Worm (Caenorhabditis elegans) whole organism, L3 larva: ENCODE measurements around the gene mdt-30.

Source experiments
- R02D3.7 ChIP-seq: fragments of 150-350 bp; optimal IDR thresholded peaks from 2 replicates; lab custom pipeline; 2014; ENCODE audit warnings: missing biosample characterization, missing genetic modification characterization
- ZK546.5 ChIP-seq: sonication (generic microtip); optimal IDR thresholded peaks from 2 replicates; lab custom pipeline; 2017; ENCODE audit warnings: missing biosample characterization, missing genetic modification characterization
- ama-1 ChIP-seq: fragments of 150-350 bp; optimal IDR thresholded peaks from 2 replicates; lab custom pipeline; 2018
- ceh-28 ChIP-seq: fragments of 150-350 bp; optimal IDR thresholded peaks from 2 replicates; lab custom pipeline; 2014; ENCODE audit warnings: missing biosample characterization, missing genetic modification reagents, missing genetic modification characterization
- ceh-82 ChIP-seq: fragments of 150-350 bp; optimal IDR thresholded peaks from 2 replicates; lab custom pipeline; 2014; ENCODE audit warnings: missing biosample characterization, missing genetic modification characterization
- ceh-9 ChIP-seq: sonication (generic microtip); optimal IDR thresholded peaks from 2 replicates; lab custom pipeline; 2018; ENCODE audit warnings: missing biosample characterization, missing genetic modification characterization
- daf-12 ChIP-seq: fragments of 150-350 bp; optimal IDR thresholded peaks from 2 replicates; lab custom pipeline; 2014; ENCODE audit warnings: missing biosample characterization, missing genetic modification reagents, missing genetic modification characterization
- egl-27 ChIP-seq: sonication (generic microtip); optimal IDR thresholded peaks from 4 replicates; lab custom pipeline; 2017; ENCODE audit warnings: missing biosample characterization, missing genetic modification reagents, missing genetic modification characterization
- elt-2 ChIP-seq: sonication (generic microtip); optimal IDR thresholded peaks from 2 replicates; lab custom pipeline; 2016; ENCODE audit warnings: missing genetic modification reagents, mild to moderate bottlenecking, missing genetic modification characterization, missing compliant biosample characterization
- elt-3 ChIP-seq, 3 experiments: fragments of 150-350 bp in 1 of 3; sonication (generic microtip) in 2 of 3; optimal IDR thresholded peaks; 2 replicates in 2 of 3; 4 replicates in 1 of 3; lab custom pipeline; 2014 to 2017; ENCODE audit warnings: missing biosample characterization in 3 of 3, missing genetic modification characterization in 3 of 3
- fkh-10 ChIP-seq: sonication (generic microtip); optimal IDR thresholded peaks from 2 replicates; lab custom pipeline; 2017; ENCODE audit warnings: missing biosample characterization, missing genetic modification reagents, missing genetic modification characterization
- fkh-2 ChIP-seq: fragments of 150-350 bp; optimal IDR thresholded peaks from 2 replicates; lab custom pipeline; 2014; ENCODE audit warnings: missing biosample characterization, missing genetic modification reagents, missing genetic modification characterization
- hmg-11 ChIP-seq: sonication (generic microtip); optimal IDR thresholded peaks from 2 replicates; lab custom pipeline; 2016; ENCODE audit warnings: missing genetic modification characterization, missing compliant biosample characterization
- lin-15B ChIP-seq: fragments of 150-350 bp; optimal IDR thresholded peaks from 2 replicates; lab custom pipeline; 2014; ENCODE audit warnings: missing biosample characterization, missing genetic modification characterization
- lin-39 ChIP-seq: fragments of 150-350 bp; optimal IDR thresholded peaks from 2 replicates; lab custom pipeline; 2018; ENCODE audit warnings: missing biosample characterization, missing genetic modification reagents, missing genetic modification characterization
- mdl-1 ChIP-seq: fragments of 150-350 bp; optimal IDR thresholded peaks from 2 replicates; lab custom pipeline; 2014; ENCODE audit warnings: missing biosample characterization, missing genetic modification characterization
- mml-1 ChIP-seq: fragments of 150-350 bp; sonication (generic microtip); optimal IDR thresholded peaks from 3 replicates; lab custom pipeline; 2014; ENCODE audit warnings: missing biosample characterization, missing genetic modification characterization
- nfya-1 ChIP-seq: sonication (generic microtip); optimal IDR thresholded peaks from 2 replicates; lab custom pipeline; 2017; ENCODE audit warnings: missing genetic modification characterization, mild to moderate bottlenecking, missing compliant biosample characterization, antibody characterized with exemption, moderate library complexity; ENCODE audit not compliant: insufficient read depth
- nhr-11 ChIP-seq: fragments of 150-350 bp; optimal IDR thresholded peaks from 2 replicates; lab custom pipeline; 2014; ENCODE audit warnings: missing biosample characterization, missing genetic modification characterization
- nhr-23 ChIP-seq: fragments of 150-350 bp; optimal IDR thresholded peaks from 2 replicates; lab custom pipeline; 2014; ENCODE audit warnings: missing biosample characterization, missing genetic modification reagents, missing genetic modification characterization
- nhr-237 ChIP-seq: fragments of 150-350 bp; optimal IDR thresholded peaks from 2 replicates; lab custom pipeline; 2014; ENCODE audit warnings: missing biosample characterization, missing genetic modification characterization
- nhr-28 ChIP-seq: fragments of 150-350 bp; optimal IDR thresholded peaks from 2 replicates; lab custom pipeline; 2014; ENCODE audit warnings: missing biosample characterization, missing genetic modification characterization
- nhr-43 ChIP-seq: sonication (generic microtip); optimal IDR thresholded peaks from 2 replicates; lab custom pipeline; 2016; ENCODE audit warnings: mild to moderate bottlenecking, missing genetic modification characterization, missing compliant biosample characterization; ENCODE audit not compliant: poor library complexity, severe bottlenecking
- nhr-67 ChIP-seq: fragments of 150-350 bp; optimal IDR thresholded peaks from 2 replicates; lab custom pipeline; 2014; ENCODE audit warnings: missing biosample characterization, missing genetic modification characterization
- nhr-76 ChIP-seq: fragments of 150-350 bp; sonication (generic microtip); optimal IDR thresholded peaks from 5 replicates; lab custom pipeline; 2014; ENCODE audit warnings: missing biosample characterization, missing genetic modification characterization
- nhr-77 ChIP-seq: fragments of 150-350 bp; optimal IDR thresholded peaks from 2 replicates; lab custom pipeline; 2014; ENCODE audit warnings: missing biosample characterization, missing genetic modification characterization
- pha-4 ChIP-seq: fragments of 150-350 bp; optimal IDR thresholded peaks from 2 replicates; lab custom pipeline; 2014; ENCODE audit warnings: missing biosample characterization, missing genetic modification reagents, missing genetic modification characterization
- pqm-1 ChIP-seq: fragments of 150-350 bp; optimal IDR thresholded peaks from 2 replicates; lab custom pipeline; 2017; ENCODE audit warnings: missing biosample characterization, missing genetic modification characterization, inconsistent platforms
- skn-1 ChIP-seq: fragments of 150-350 bp; optimal IDR thresholded peaks from 2 replicates; lab custom pipeline; 2014; ENCODE audit warnings: missing biosample characterization, missing genetic modification characterization
- snpc-4 ChIP-seq: fragments of 150-350 bp; optimal IDR thresholded peaks from 2 replicates; lab custom pipeline; 2014; ENCODE audit warnings: missing biosample characterization, missing genetic modification characterization
- tbx-2 ChIP-seq: sonication (generic microtip); optimal IDR thresholded peaks from 2 replicates; lab custom pipeline; 2016; ENCODE audit warnings: mild to moderate bottlenecking, missing genetic modification characterization, missing compliant biosample characterization
- unc-39 ChIP-seq: sonication (generic microtip); optimal IDR thresholded peaks from 4 replicates; lab custom pipeline; 2017; ENCODE audit warnings: missing biosample characterization, missing genetic modification characterization
- unc-62 ChIP-seq: fragments of 150-350 bp; sonication (generic microtip); optimal IDR thresholded peaks from 4 replicates; lab custom pipeline; 2014; ENCODE audit warnings: missing biosample characterization, missing genetic modification reagents, missing genetic modification characterization
- zag-1 ChIP-seq: fragments of 150-350 bp; optimal IDR thresholded peaks from 2 replicates; lab custom pipeline; 2014; ENCODE audit warnings: missing biosample characterization, missing genetic modification characterization
- ztf-11 ChIP-seq: fragments of 150-350 bp; optimal IDR thresholded peaks from 2 replicates; lab custom pipeline; 2014; ENCODE audit warnings: missing biosample characterization, missing genetic modification characterization

Gene mdt-30

DNA sequence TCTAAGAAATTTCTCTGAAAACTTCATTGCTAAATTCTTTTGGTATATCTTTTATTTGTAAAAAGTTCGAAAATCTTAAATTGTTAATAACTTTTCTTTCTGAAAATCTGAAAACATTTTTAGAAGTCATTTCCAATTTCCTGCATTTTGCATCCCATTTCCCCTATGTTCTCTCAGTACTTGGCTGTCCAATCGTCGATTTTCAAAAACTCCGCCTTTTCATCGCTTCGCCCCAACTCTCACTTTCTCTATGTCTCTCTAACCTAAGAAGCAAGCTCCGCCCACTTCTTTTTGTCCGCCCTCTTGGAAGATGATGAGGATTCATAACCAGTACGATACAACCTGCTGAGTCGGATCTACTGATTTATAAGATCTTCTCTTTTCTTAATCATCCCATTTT is 37.3 kb upstream of the mdt-30 start:
- peak; percentile 94 for TF ChIP-seq nfya-1 (tag; lab: Kevin White, UChicago)
- TF ChIP-seq daf-12 (tag; lab: Kevin White, UChicago) = no peak

DNA sequence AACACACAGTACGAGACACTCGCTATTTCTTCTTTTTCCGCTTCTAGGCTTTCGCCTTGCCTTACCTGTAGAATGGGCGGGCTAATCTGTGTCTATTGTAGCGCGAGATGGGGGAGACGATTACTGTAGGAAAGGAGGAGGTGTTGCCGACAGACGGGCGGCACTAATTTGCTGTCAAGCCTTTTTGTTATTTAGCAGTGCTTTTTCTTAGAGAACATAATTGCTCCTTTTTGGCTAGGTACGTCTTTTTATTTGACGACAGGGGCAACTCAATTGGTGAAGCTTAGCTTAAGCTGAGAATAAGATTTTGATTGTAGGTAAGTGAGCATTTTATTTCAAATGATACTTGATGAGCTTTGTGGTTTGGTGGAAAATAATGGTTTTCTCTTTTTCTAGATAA is 35.8 kb upstream of the mdt-30 start:
- TF ChIP-seq ceh-9 = no peak
- no peak for TF ChIP-seq lin-39
- no peak for TF ChIP-seq ama-1 (lab: Kevin White, UChicago)
- no peak for TF ChIP-seq mdl-1 (tag; lab: Kevin White, UChicago)
- no peak for TF ChIP-seq lin-15B
- no peak for TF ChIP-seq ZK546.5 (tag; lab: Kevin White, UChicago)
- TF ChIP-seq nhr-28 = no peak
- TF ChIP-seq unc-62 (GFP tag; lab: Kevin White, UChicago) = no peak
- TF ChIP-seq mml-1 = no peak
- no peak for TF ChIP-seq nfya-1 (tag; lab: Kevin White, UChicago)
- no peak for TF ChIP-seq egl-27 (tag; lab: Kevin White, UChicago)
- no peak for TF ChIP-seq nhr-237 (tag; lab: Kevin White, UChicago)
- TF ChIP-seq nhr-67 = no peak
- no peak for TF ChIP-seq ztf-11 (tag; lab: Kevin White, UChicago)

DNA sequence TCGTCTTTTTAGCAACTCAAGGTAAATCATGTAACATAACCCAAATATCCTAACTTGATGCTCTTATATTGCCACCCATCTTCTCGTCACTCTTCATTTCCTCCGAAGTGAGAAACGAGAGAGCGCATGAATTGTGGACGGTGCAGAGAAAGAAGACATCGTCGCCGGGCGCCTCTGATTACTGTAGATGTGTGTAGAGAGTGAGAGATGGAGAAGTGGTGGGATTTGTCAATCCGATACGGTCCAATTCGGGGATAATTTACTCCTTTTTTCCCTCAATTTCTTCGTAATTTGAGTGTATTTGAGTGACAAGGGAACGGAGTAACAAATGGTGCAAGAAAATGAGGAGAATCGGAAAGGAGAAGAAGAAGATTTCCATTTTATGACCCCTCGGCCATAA is 33.3 kb upstream of the mdt-30 start:
- TF ChIP-seq nhr-43 (tag; lab: Kevin White, UChicago) (no peak), lin-39 (no peak), nhr-11 (tag; lab: Kevin White, UChicago) (no peak), nhr-28 (no peak), lin-15B (no peak), nhr-76 (tag; lab: Kevin White, UChicago) (no peak)
- TF ChIP-seq, all 47 proteins: peak for 0

DNA sequence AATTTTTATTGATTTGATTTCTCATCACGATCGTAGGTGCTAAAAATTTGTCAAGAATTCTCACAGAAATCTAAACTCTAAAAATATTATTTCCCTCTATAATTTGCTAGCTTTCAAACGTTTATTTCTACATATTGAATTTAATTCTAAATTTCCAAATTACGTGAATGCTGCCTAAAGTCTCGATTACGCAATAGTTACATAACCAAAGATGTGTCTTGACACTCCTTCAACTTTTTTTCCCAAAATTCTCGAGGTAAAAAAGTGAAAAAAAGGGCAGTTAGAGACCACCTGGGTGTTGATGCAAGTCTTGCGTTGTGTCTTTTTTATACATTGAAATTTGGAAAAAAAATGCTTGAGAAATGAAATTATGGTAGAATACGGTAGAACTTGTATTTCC is 24.0 kb upstream of the mdt-30 start:
- TF ChIP-seq nhr-28 = no peak
- TF ChIP-seq ceh-28 = no peak
- no peak for TF ChIP-seq ceh-82 (tag; lab: Kevin White, UChicago)
- TF ChIP-seq fkh-2 = no peak
- TF ChIP-seq mml-1 = no peak
- no peak for TF ChIP-seq nhr-76 (tag; lab: Kevin White, UChicago)

DNA sequence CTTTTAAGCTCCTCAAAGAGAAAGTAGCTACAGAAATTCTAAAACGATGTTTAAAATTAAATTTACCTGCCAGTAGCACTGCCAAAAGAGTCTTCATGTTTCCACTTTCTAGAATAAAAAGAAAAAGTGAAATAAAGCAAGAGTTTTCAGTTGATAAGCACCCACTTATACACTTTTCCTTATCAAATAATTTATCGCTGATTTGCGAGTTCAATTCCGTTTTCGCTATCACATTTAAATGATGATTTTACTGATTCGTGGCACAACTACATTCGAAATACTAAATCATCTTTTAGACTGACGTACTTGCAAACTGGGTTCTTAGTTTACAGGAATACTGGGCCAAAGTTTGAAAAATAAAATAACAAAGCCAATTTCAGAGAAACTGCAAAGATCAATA is 23.1 kb upstream of the mdt-30 start, which contains the start of gene K12H4.7:
Gene K12H4.7, minus strand, starts transcription at position 138 of the 400 bp plus-strand sequence.
- TF ChIP-seq ztf-11 (tag; lab: Kevin White, UChicago) (no peak), fkh-2 (no peak), skn-1 (tag; lab: Kevin White, UChicago) (peak; percentile 67), unc-62 (GFP tag; lab: Kevin White, UChicago) (no peak), fkh-10 (GFP tag; lab: Kevin White, UChicago) (no peak), ceh-28 (no peak), zag-1 (tag; lab: Kevin White, UChicago) (no peak), ceh-82 (tag; lab: Kevin White, UChicago) (no peak), lin-15B (no peak), elt-2 (tag; lab: Kevin White, UChicago) (peak; percentile 91), pqm-1 (tag; lab: Kevin White, UChicago) (peak; percentile 62)

DNA sequence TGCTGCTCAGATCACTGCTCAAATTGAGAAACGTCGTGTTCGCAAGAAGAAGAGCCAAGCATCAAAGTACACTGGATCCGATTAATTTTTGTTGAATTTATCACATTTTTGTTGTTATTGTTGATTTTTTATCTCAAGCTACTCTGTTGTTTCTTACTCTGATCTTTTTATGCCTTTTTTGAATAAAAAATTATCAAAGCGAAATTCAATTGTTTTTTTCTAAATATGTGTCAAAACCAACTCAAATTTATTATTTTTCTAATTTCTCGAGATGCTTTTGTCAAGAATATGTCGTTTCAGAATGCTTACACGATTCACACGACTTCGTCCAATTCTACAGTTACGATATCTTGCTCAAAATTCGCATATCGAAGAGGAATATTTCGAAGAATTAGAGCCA is 19.6 kb upstream of the mdt-30 start, which contains the start of gene K12H4.2:
Gene K12H4.2, plus strand, starts transcription at position 301 of the 400 bp plus-strand sequence.
- TF ChIP-seq elt-3 (tag; optimal IDR thresholded peaks at IDR 0.05; lab: Kevin White, UChicago) (no peak), pqm-1 (tag; lab: Kevin White, UChicago) (no peak), pha-4 (tag; lab: Kevin White, UChicago) (no peak), nhr-77 (tag; lab: Kevin White, UChicago) (no peak), R02D3.7 (tag; lab: Kevin White, UChicago) (no peak), unc-39 (tag; lab: Kevin White, UChicago) (no peak), nhr-237 (tag; lab: Kevin White, UChicago) (no peak), ceh-82 (tag; lab: Kevin White, UChicago) (no peak), tbx-2 (tag; lab: Kevin White, UChicago) (no peak), nhr-23 (tag; lab: Kevin White, UChicago) (no peak), nhr-11 (tag; lab: Kevin White, UChicago) (no peak), nhr-67 (no peak), nhr-43 (tag; lab: Kevin White, UChicago) (no peak), hmg-11 (no peak), ztf-11 (tag; lab: Kevin White, UChicago) (no peak), skn-1 (tag; lab: Kevin White, UChicago) (no peak), nhr-76 (tag; lab: Kevin White, UChicago) (no peak), snpc-4 (no peak)
